Fruit fly (Drosophila melanogaster): ENCODE data around the gene Ibf1.

- no peak for TF ChIP-seq CG8478 (optimal IDR thresholded peaks at IDR 0.05)
- no peak for TF ChIP-seq CTCF (optimal IDR thresholded peaks at IDR 0.05)
Observed at dm6 chr3R:9229996-9230601, 28.7 kb upstream of the Ibf1 start.
